Fruit fly (Drosophila melanogaster): ENCODE results near the gene Mnt.

dm6 chrX:3672095-3672995, 744 bp downstream of the Mnt start:
- TF ChIP-seq CG8478 (optimal IDR thresholded peaks at IDR 0.05) = peak; percentile 55
- TF ChIP-seq CTCF (optimal IDR thresholded peaks at IDR 0.05) = no peak
